Worm (Caenorhabditis elegans): Measurements from ENCODE around the gene clp-10.

Gene clp-10

ce11 chrIII:30399-30798, 7.6 kb downstream of the clp-10 start:
- no peak for TF ChIP-seq hmg-4 (GFP tag; optimal IDR thresholded peaks at IDR 0.05)
- no peak for TF ChIP-seq F13C5.2 (tag; optimal IDR thresholded peaks at IDR 0.05)

ce11 chrIII:29626-30025, 8.4 kb downstream of the clp-10 start:
- TF ChIP-seq ceh-13 (GFP tag; optimal IDR thresholded peaks at IDR 0.05) = no peak
- TF ChIP-seq ets-7 (tag; optimal IDR thresholded peaks at IDR 0.05) = no peak
- TF ChIP-seq tra-4 (tag; optimal IDR thresholded peaks at IDR 0.05) = no peak
- TF ChIP-seq ama-1 (optimal IDR thresholded peaks at IDR 0.05) = no peak
- no peak for TF ChIP-seq scrt-1 (GFP tag; IDR thresholded peaks at IDR 0.05)
- TF ChIP-seq ceh-36 (tag; optimal IDR thresholded peaks at IDR 0.05) = no peak
- TF ChIP-seq aly-1 (tag; optimal IDR thresholded peaks at IDR 0.05) = no peak
- TF ChIP-seq pes-1 (GFP tag; IDR thresholded peaks at IDR 0.05) = no peak
- no peak for TF ChIP-seq F13C5.2 (tag; optimal IDR thresholded peaks at IDR 0.05)
- no peak for TF ChIP-seq sea-1 (GFP tag; conservative IDR thresholded peaks at IDR 0.05)

- TF ChIP-seq ets-7 (tag; optimal IDR thresholded peaks at IDR 0.05) = no peak
- TF ChIP-seq tbx-37 (GFP tag; conservative IDR thresholded peaks at IDR 0.05) = no peak
- TF ChIP-seq tbx-11 (GFP tag; IDR thresholded peaks at IDR 0.05) = no peak
- TF ChIP-seq aly-1 (tag; optimal IDR thresholded peaks at IDR 0.05) = no peak
- no peak for TF ChIP-seq flt-1 (GFP tag; IDR thresholded peaks at IDR 0.05)
- no peak for TF ChIP-seq tra-4 (tag; optimal IDR thresholded peaks at IDR 0.05)
- TF ChIP-seq ama-1 (optimal IDR thresholded peaks at IDR 0.05) = no peak
- no peak for TF ChIP-seq F13C5.2 (tag; optimal IDR thresholded peaks at IDR 0.05)
- no peak for TF ChIP-seq scrt-1 (GFP tag; IDR thresholded peaks at IDR 0.05)
- no peak for TF ChIP-seq sea-1 (GFP tag; conservative IDR thresholded peaks at IDR 0.05)
- TF ChIP-seq B0310.2 (tag; optimal IDR thresholded peaks at IDR 0.05) = no peak
- no peak for TF ChIP-seq hmg-4 (GFP tag; optimal IDR thresholded peaks at IDR 0.05)
- TF ChIP-seq hmbx-1 (tag; optimal IDR thresholded peaks at IDR 0.05) = no peak
- TF ChIP-seq ceh-36 (tag; optimal IDR thresholded peaks at IDR 0.05) = no peak
- TF ChIP-seq hnd-1 (tag; optimal IDR thresholded peaks at IDR 0.05) = no peak
- TF ChIP-seq ceh-13 (GFP tag; optimal IDR thresholded peaks at IDR 0.05) = no peak
- no peak for TF ChIP-seq pes-1 (GFP tag; IDR thresholded peaks at IDR 0.05)
Observed at ce11 chrIII:28841-29240, 9.2 kb downstream of the clp-10 start.

- TF ChIP-seq scrt-1 (GFP tag; IDR thresholded peaks at IDR 0.05) (no peak), hmg-4 (GFP tag; optimal IDR thresholded peaks at IDR 0.05) (no peak), flt-1 (GFP tag; IDR thresholded peaks at IDR 0.05) (no peak), hmbx-1 (tag; optimal IDR thresholded peaks at IDR 0.05) (no peak), F13C5.2 (tag; optimal IDR thresholded peaks at IDR 0.05) (no peak), tra-4 (tag; optimal IDR thresholded peaks at IDR 0.05) (no peak), ceh-36 (tag; optimal IDR thresholded peaks at IDR 0.05) (no peak), ama-1 (optimal IDR thresholded peaks at IDR 0.05) (no peak), ets-7 (tag; optimal IDR thresholded peaks at IDR 0.05) (no peak), pes-1 (GFP tag; IDR thresholded peaks at IDR 0.05) (no peak), aly-1 (tag; optimal IDR thresholded peaks at IDR 0.05) (no peak)
Observed at ce11 chrIII:27341-27947, 10.6 kb downstream of the clp-10 start.

ce11 chrIII:25582-25996, 12.4 kb downstream of the clp-10 start:
- no peak for TF ChIP-seq ets-7 (tag; optimal IDR thresholded peaks at IDR 0.05)
- TF ChIP-seq hmg-4 (GFP tag; optimal IDR thresholded peaks at IDR 0.05) = peak; percentile 41

ce11 chrIII:23862-24261, 14.2 kb downstream of the clp-10 start, which contains the start of gene H10E21.5:
Gene H10E21.5, minus strand, starts transcription at chrIII:23962.
- TF ChIP-seq F13C5.2 (tag; optimal IDR thresholded peaks at IDR 0.05) = no peak
- no peak for TF ChIP-seq hnd-1 (tag; optimal IDR thresholded peaks at IDR 0.05)

ce11 chrIII:21276-21675, 16.7 kb downstream of the clp-10 start:
- TF ChIP-seq hmg-4 (GFP tag; optimal IDR thresholded peaks at IDR 0.05) (no peak), aly-1 (tag; optimal IDR thresholded peaks at IDR 0.05) (no peak), sea-1 (GFP tag; conservative IDR thresholded peaks at IDR 0.05) (no peak), ceh-13 (GFP tag; optimal IDR thresholded peaks at IDR 0.05) (no peak), hmbx-1 (tag; optimal IDR thresholded peaks at IDR 0.05) (no peak), tbx-37 (GFP tag; conservative IDR thresholded peaks at IDR 0.05) (no peak), scrt-1 (GFP tag; IDR thresholded peaks at IDR 0.05) (no peak), ets-7 (tag; optimal IDR thresholded peaks at IDR 0.05) (no peak), ceh-36 (tag; optimal IDR thresholded peaks at IDR 0.05) (no peak), pes-1 (GFP tag; IDR thresholded peaks at IDR 0.05) (no peak), flt-1 (GFP tag; IDR thresholded peaks at IDR 0.05) (no peak), B0310.2 (tag; optimal IDR thresholded peaks at IDR 0.05) (no peak), ama-1 (optimal IDR thresholded peaks at IDR 0.05) (no peak), F13C5.2 (tag; optimal IDR thresholded peaks at IDR 0.05) (no peak), hnd-1 (tag; optimal IDR thresholded peaks at IDR 0.05) (no peak), tbx-11 (GFP tag; IDR thresholded peaks at IDR 0.05) (no peak)

ce11 chrIII:19509-19908, 18.5 kb downstream of the clp-10 start, which contains the start of gene H10E21.4:
Gene H10E21.4, minus strand, starts transcription at chrIII:19675.
- TF ChIP-seq flt-1 (GFP tag; IDR thresholded peaks at IDR 0.05) = no peak
- no peak for TF ChIP-seq B0310.2 (tag; optimal IDR thresholded peaks at IDR 0.05)
- no peak for TF ChIP-seq ama-1 (optimal IDR thresholded peaks at IDR 0.05)
- TF ChIP-seq hmg-4 (GFP tag; optimal IDR thresholded peaks at IDR 0.05) = no peak
- no peak for TF ChIP-seq hnd-1 (tag; optimal IDR thresholded peaks at IDR 0.05)

- TF ChIP-seq scrt-1 (GFP tag; IDR thresholded peaks at IDR 0.05) (no peak), ets-7 (tag; optimal IDR thresholded peaks at IDR 0.05) (no peak), tbx-37 (GFP tag; conservative IDR thresholded peaks at IDR 0.05) (no peak), hnd-1 (tag; optimal IDR thresholded peaks at IDR 0.05) (no peak), ceh-13 (GFP tag; optimal IDR thresholded peaks at IDR 0.05) (no peak)
Observed at ce11 chrIII:17558-17957, 20.5 kb downstream of the clp-10 start.

Measured in whole organism, early embryonic.